Worm (Caenorhabditis elegans) whole organism, early embryonic: ENCODE data around the gene col-140.

Experiments
- B0310.2 ChIP-seq: sonication (generic microtip); optimal IDR thresholded peaks from 2 replicates; lab custom pipeline; 2016; ENCODE audit warnings: mild to moderate bottlenecking, missing genetic modification characterization, missing compliant biosample characterization
- F13C5.2 ChIP-seq: sonication (generic microtip); optimal IDR thresholded peaks from 2 replicates; lab custom pipeline; 2017; ENCODE audit warnings: mild to moderate bottlenecking, missing genetic modification characterization, inconsistent platforms, missing compliant biosample characterization
- aly-1 ChIP-seq: sonication (generic microtip); optimal IDR thresholded peaks from 2 replicates; lab custom pipeline; 2016; ENCODE audit warnings: missing genetic modification characterization, missing compliant biosample characterization
- ama-1 ChIP-seq: fragments of 150-350 bp; optimal IDR thresholded peaks from 2 replicates; lab custom pipeline; 2014
- ceh-13 ChIP-seq: fragments of 200-800 bp; sonication (Bioruptor generic); optimal IDR thresholded peaks from 2 replicates; lab custom pipeline; 2018; ENCODE audit warnings: mild to moderate bottlenecking, missing genetic modification characterization, missing compliant biosample characterization
- ceh-36 ChIP-seq: sonication (generic microtip); optimal IDR thresholded peaks from 2 replicates; lab custom pipeline; 2016; ENCODE audit warnings: missing genetic modification characterization, inconsistent platforms, missing compliant biosample characterization
- ets-7 ChIP-seq: sonication (generic microtip); optimal IDR thresholded peaks from 2 replicates; lab custom pipeline; 2016; ENCODE audit warnings: missing genotype, missing genetic modification characterization, missing compliant biosample characterization
- flt-1 ChIP-seq: fragments of 200-800 bp; sonication (Bioruptor generic); IDR thresholded peaks from 2 replicates; pipeline ENCODE4 v1.3.6; 2022; ENCODE audit warnings: missing genetic modification characterization, missing compliant biosample characterization
- hmbx-1 ChIP-seq: sonication (generic microtip); optimal IDR thresholded peaks from 2 replicates; lab custom pipeline; 2016; ENCODE audit warnings: mild to moderate bottlenecking, missing genetic modification characterization, missing compliant biosample characterization
- hmg-4 ChIP-seq: fragments of 200-800 bp; sonication (Bioruptor generic); optimal IDR thresholded peaks from 2 replicates; lab custom pipeline; 2018; ENCODE audit warnings: mild to moderate bottlenecking, missing genetic modification characterization, missing compliant biosample characterization
- pes-1 ChIP-seq: fragments of 200-800 bp; sonication (Bioruptor generic); IDR thresholded peaks from 2 replicates; pipeline ENCODE4 v1.3.6; 2022; ENCODE audit warnings: missing genetic modification reagents, missing genetic modification characterization, missing compliant biosample characterization
- tbx-11 ChIP-seq: fragments of 200-800 bp; sonication (Bioruptor generic); IDR thresholded peaks from 2 replicates; pipeline ENCODE4 v1.3.6; 2022; ENCODE audit warnings: missing genetic modification characterization, missing compliant biosample characterization
- tbx-37 ChIP-seq: fragments of 200-800 bp; sonication (Bioruptor generic); conservative IDR thresholded peaks from 2 replicates; pipeline ENCODE4 v1.3.6; 2022; ENCODE audit warnings: missing genetic modification reagents, missing genetic modification characterization, missing compliant biosample characterization

DNA sequence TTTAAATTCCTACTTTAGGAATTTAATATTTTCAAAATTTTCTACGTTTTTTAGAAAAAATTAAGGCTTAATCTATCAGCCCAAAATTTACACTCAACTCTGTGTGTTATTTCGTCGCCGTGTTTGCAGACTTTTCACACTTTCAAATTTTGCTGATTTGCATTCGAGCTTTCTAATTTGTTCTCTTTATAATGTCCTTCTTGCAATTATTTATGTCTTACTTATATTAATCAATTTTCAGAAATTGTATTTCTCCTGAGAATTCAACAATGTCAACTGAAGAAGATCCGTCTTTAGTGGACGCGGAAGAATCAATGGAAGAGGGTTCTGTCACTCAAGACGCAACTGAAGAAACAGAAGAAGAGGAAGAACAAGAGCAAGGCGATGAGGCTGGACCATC, 10.0 kb downstream of the col-140 start, which contains the start of gene let-418:
- TF ChIP-seq ets-7 (tag; lab: Kevin White, UChicago) (no peak), tbx-11 (no peak), ceh-13 (GFP tag; lab: Kevin White, UChicago) (no peak), pes-1 (GFP tag; lab: Robert Waterston, UW) (no peak), hmbx-1 (tag; lab: Kevin White, UChicago) (no peak), ceh-36 (no peak), ama-1 (lab: Kevin White, UChicago) (no peak), B0310.2 (tag; lab: Kevin White, UChicago) (no peak), aly-1 (tag; lab: Kevin White, UChicago) (no peak), hmg-4 (GFP tag; lab: Kevin White, UChicago) (no peak), F13C5.2 (tag; lab: Kevin White, UChicago) (no peak), flt-1 (GFP tag; lab: Robert Waterston, UW) (no peak), tbx-37 (no peak)
